Fruit fly (Drosophila melanogaster) Kc167 (cell line): ENCODE data around the gene CG10561.

Experiments used
- Myc ChIP-seq: fragments of >200 bp; optimal IDR thresholded peaks from 2 replicates; lab custom pipeline; 2017; ENCODE audit warnings: missing external identifiers
- Sin3A ChIP-seq: fragments of >200 bp; optimal IDR thresholded peaks from 2 replicates; lab custom pipeline; 2018; ENCODE audit warnings: missing external identifiers
- h ChIP-seq: fragments of >200 bp; optimal IDR thresholded peaks from 3 replicates; lab custom pipeline; 2018; ENCODE audit warnings: missing external identifiers
- insv ChIP-seq: fragments of >200 bp; optimal IDR thresholded peaks from 3 replicates; lab custom pipeline; 2018; ENCODE audit warnings: missing external identifiers
- psq ChIP-seq: fragments of >200 bp; optimal IDR thresholded peaks from 2 replicates; lab custom pipeline; 2017; ENCODE audit warnings: missing external identifiers
- ttk ChIP-seq: sonication (Bioruptor generic); optimal IDR thresholded peaks from 2 replicates; lab custom pipeline; 2017; ENCODE audit warnings: missing external identifiers

DNA sequence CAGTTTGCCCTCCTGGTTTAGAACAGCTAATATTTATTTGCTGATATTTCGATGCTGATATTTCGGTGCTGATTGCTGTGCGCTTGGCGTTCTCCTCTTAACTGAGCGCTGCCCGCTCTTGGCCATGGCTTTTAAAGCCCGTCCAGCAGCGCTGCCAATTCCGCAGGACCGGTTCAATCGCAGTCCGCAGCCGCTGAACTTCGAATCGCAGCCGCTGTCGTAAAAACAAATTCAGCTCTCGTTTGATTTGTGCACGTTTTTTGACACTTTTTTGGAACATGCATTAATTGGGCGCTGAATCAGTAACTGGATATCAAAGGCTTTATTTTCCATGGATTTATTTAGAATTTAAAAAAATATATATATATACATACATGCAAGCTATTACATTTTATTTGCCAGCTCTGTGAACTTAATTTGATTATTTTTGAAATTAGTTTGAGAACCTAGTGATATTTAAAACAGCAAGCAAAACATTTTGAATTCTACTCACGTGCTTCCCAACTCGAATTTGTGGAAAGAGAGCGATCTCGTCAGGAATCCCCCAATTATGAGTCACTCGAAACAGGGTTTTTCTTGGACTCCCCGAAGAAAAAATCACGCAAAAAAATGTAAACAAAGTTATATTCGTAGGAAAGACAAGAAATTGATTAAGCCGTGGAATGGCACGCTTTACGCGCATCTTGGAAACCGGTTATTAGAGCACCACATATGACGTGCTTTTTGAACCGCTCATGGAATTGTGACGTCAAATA, 6.2 kb downstream of the CG10561 start, which contains the start of gene Ddc:
- TF ChIP-seq h (lab: Kevin White, UChicago) (no peak), psq (lab: Kevin White, UChicago) (no peak), insv (no peak), Myc (no peak), ttk (no peak), Sin3A (no peak)
